Fruit fly (Drosophila melanogaster) whole organism, pupa: ENCODE results near the gene rtet.

ENCODE experiments used
- CG10348 ChIP-seq: fragments of 200-800 bp; sonication (Bioruptor generic); IDR thresholded peaks from 2 replicates; pipeline ENCODE4 v1.3.6; 2022; ENCODE audit warnings: missing biosample characterization, missing genetic modification characterization
- Snoo ChIP-seq: fragments of 200-800 bp; sonication (Bioruptor generic); optimal IDR thresholded peaks from 3 replicates; lab custom pipeline; 2017; ENCODE audit warnings: missing biosample characterization, mild to moderate bottlenecking, missing genetic modification characterization, inconsistent platforms

- TF ChIP-seq CG10348 (GFP tag; lab: Robert Waterston, UW) (no peak), Snoo (tag; lab: Kevin White, UChicago) (no peak)
Observed at dm6 chr3R:21109712-21110111, 1.5 kb downstream of the rtet start.
